Fruit fly (Drosophila melanogaster): ENCODE results near the gene disco-r.

disco-r gene

dm6 chrX:16148974-16149373 lies at the start of gene disco-r:
Gene disco-r, minus strand, starts transcription at chrX:16148977.
- TF ChIP-seq toy (GFP tag; IDR thresholded peaks at IDR 0.05) (no peak), CG14965 (GFP tag; optimal IDR thresholded peaks at IDR 0.05; ENCODE audit: borderline replicate concordance) (no peak), Dbx (GFP tag; IDR thresholded peaks at IDR 0.05) (peak; percentile 25; the same call in 1 of the 3 replicates), tin (GFP tag; optimal IDR thresholded peaks at IDR 0.05) (no peak), CG6175 (GFP tag; IDR thresholded peaks at IDR 0.05) (no peak), fd96Cb (tag; optimal IDR thresholded peaks at IDR 0.05) (no peak), CG30403 (GFP tag; optimal IDR thresholded peaks at IDR 0.05) (no peak), CG34376 (GFP tag; optimal IDR thresholded peaks at IDR 0.05) (no peak), nau (GFP tag; optimal IDR thresholded peaks at IDR 0.05) (no peak), CG4707 (GFP tag; optimal IDR thresholded peaks at IDR 0.05) (no peak), scrt (GFP tag; optimal IDR thresholded peaks at IDR 0.05) (no peak), bowl (GFP tag; IDR thresholded peaks at IDR 0.05) (no peak), CG10979 (tag; optimal IDR thresholded peaks at IDR 0.05) (no peak), CG4424 (GFP tag; optimal IDR thresholded peaks at IDR 0.05) (no peak), CG1602 (GFP tag; optimal IDR thresholded peaks at IDR 0.05) (no peak), trh (GFP tag; optimal IDR thresholded peaks at IDR 0.05) (no peak), shn (GFP tag; optimal IDR thresholded peaks at IDR 0.05) (no peak), CTCF (GFP tag; optimal IDR thresholded peaks at IDR 0.05) (no peak), Hr51 (GFP tag; optimal IDR thresholded peaks at IDR 0.05) (no peak), Dad (GFP tag; optimal IDR thresholded peaks at IDR 0.05) (no peak), chn (GFP tag; optimal IDR thresholded peaks at IDR 0.05) (peak; percentile 47), run (tag; optimal IDR thresholded peaks at IDR 0.05) (no peak), ara (GFP tag; IDR thresholded peaks at IDR 0.05) (no peak), BEAF-32 (GFP tag; optimal IDR thresholded peaks at IDR 0.05) (no peak), Deaf1 (tag; optimal IDR thresholded peaks at IDR 0.05) (peak; percentile 84), dpn (GFP tag; optimal IDR thresholded peaks at IDR 0.05) (no peak), pros (GFP tag; optimal IDR thresholded peaks at IDR 0.05) (no peak), CG17328 (GFP tag; IDR thresholded peaks at IDR 0.05) (no peak), CG2202 (tag; optimal IDR thresholded peaks at IDR 0.05) (no peak), CG15696 (tag; optimal IDR thresholded peaks at IDR 0.05) (no peak), Bdp1 (GFP tag; optimal IDR thresholded peaks at IDR 0.05) (no peak), CG5245 (GFP tag; optimal IDR thresholded peaks at IDR 0.05) (no peak), CG8089 (GFP tag; optimal IDR thresholded peaks at IDR 0.05) (no peak), ato (GFP tag; IDR thresholded peaks at IDR 0.05; ENCODE audit: partially characterized antibody) (peak; percentile 10; the same call in 1 of the 2 replicates), CG30020 (tag; optimal IDR thresholded peaks at IDR 0.05) (no peak), yki (optimal IDR thresholded peaks at IDR 0.05) (peak; percentile 82), dati (GFP tag; IDR thresholded peaks at IDR 0.05) (no peak), btn (GFP tag; optimal IDR thresholded peaks at IDR 0.05) (no peak), bigmax (GFP tag; optimal IDR thresholded peaks at IDR 0.05) (no peak), twi (tag; optimal IDR thresholded peaks at IDR 0.05) (peak; percentile 26), Ravus (GFP tag; IDR thresholded peaks at IDR 0.05) (no peak), Doc3 (GFP tag; IDR thresholded peaks at IDR 0.05; ENCODE audit: partially characterized antibody) (no peak), zf30C (GFP tag; optimal IDR thresholded peaks at IDR 0.05) (peak; percentile 2), CG10462 (GFP tag; optimal IDR thresholded peaks at IDR 0.05) (no peak), gro (GFP tag; optimal IDR thresholded peaks at IDR 0.05) (no peak), D19A (tag; optimal IDR thresholded peaks at IDR 0.05) (no peak), gcm (GFP tag; optimal IDR thresholded peaks at IDR 0.05) (no peak), CG15073 (GFP tag; optimal IDR thresholded peaks at IDR 0.05) (no peak), CG2875 (GFP tag; optimal IDR thresholded peaks at IDR 0.05) (no peak), CG18262 (tag; optimal IDR thresholded peaks at IDR 0.05) (no peak), CG10543 (GFP tag; optimal IDR thresholded peaks at IDR 0.05) (peak; percentile 7), CG10267 (tag; optimal IDR thresholded peaks at IDR 0.05) (no peak)

Data from whole organism, embryonic.